Worm (Caenorhabditis elegans) whole organism, L3 larva: ENCODE results near the gene F26D2.16.

Experiments
- aly-2 ChIP-seq: fragments of 150-350 bp; optimal IDR thresholded peaks from 2 replicates; lab custom pipeline; 2014; ENCODE audit warnings: missing biosample characterization, missing genetic modification characterization
- ama-1 ChIP-seq: fragments of 150-350 bp; optimal IDR thresholded peaks from 2 replicates; lab custom pipeline; 2018
- ceh-16 ChIP-seq: sonication (generic microtip); optimal IDR thresholded peaks from 2 replicates; lab custom pipeline; 2017; ENCODE audit warnings: missing biosample characterization, missing genetic modification characterization
- elt-1 ChIP-seq: fragments of 150-350 bp; optimal IDR thresholded peaks from 2 replicates; lab custom pipeline; 2014; ENCODE audit warnings: missing biosample characterization, missing genetic modification characterization
- fos-1 ChIP-seq: fragments of 150-350 bp; optimal IDR thresholded peaks from 2 replicates; lab custom pipeline; 2014; ENCODE audit warnings: missing biosample characterization, missing genetic modification characterization
- lin-39 ChIP-seq: fragments of 150-350 bp; optimal IDR thresholded peaks from 2 replicates; lab custom pipeline; 2018; ENCODE audit warnings: missing biosample characterization, missing genetic modification reagents, missing genetic modification characterization
- nhr-23 ChIP-seq: fragments of 150-350 bp; optimal IDR thresholded peaks from 2 replicates; lab custom pipeline; 2014; ENCODE audit warnings: missing biosample characterization, missing genetic modification reagents, missing genetic modification characterization
- nhr-28 ChIP-seq: fragments of 150-350 bp; optimal IDR thresholded peaks from 2 replicates; lab custom pipeline; 2014; ENCODE audit warnings: missing biosample characterization, missing genetic modification characterization
- pqm-1 ChIP-seq: fragments of 150-350 bp; optimal IDR thresholded peaks from 2 replicates; lab custom pipeline; 2017; ENCODE audit warnings: missing biosample characterization, missing genetic modification characterization, inconsistent platforms
- skn-1 ChIP-seq: fragments of 150-350 bp; optimal IDR thresholded peaks from 2 replicates; lab custom pipeline; 2014; ENCODE audit warnings: missing biosample characterization, missing genetic modification characterization
- unc-62 ChIP-seq: fragments of 150-350 bp; sonication (generic microtip); optimal IDR thresholded peaks from 4 replicates; lab custom pipeline; 2014; ENCODE audit warnings: missing biosample characterization, missing genetic modification reagents, missing genetic modification characterization
- ztf-4 ChIP-seq: fragments of 150-350 bp; optimal IDR thresholded peaks from 2 replicates; lab custom pipeline; 2014; ENCODE audit warnings: missing biosample characterization, missing genetic modification characterization

DNA sequence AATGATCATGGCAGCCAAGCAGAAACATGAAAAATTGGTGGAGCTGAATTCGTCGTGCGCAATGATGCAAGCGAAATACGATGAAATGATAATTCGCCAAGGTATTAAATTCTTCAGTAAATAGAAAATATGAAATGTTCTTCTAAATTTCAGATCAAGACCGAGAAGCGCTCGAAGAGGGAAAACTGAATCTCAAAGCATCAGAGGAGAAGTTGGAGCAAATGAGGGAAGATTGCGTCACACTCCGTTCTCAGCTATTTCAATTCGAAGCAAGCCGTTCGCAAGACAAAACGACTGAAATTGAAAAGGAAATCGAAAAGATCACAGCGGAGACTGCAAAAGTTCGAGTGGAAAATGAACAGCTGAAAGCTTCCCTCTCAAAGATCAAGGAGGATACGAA, 13.3 kb downstream of the F26D2.16 start:
- no peak for TF ChIP-seq ceh-16
- TF ChIP-seq fos-1, result no peak
- no peak for TF ChIP-seq ztf-4 (tag; lab: Kevin White, UChicago)
- TF ChIP-seq nhr-23 (tag; lab: Kevin White, UChicago), result no peak
- TF ChIP-seq nhr-28 (tag; lab: Kevin White, UChicago), result no peak
- no peak for TF ChIP-seq skn-1
- TF ChIP-seq ama-1 (lab: Kevin White, UChicago), result no peak
- TF ChIP-seq lin-39 (tag; lab: Kevin White, UChicago), result no peak
- no peak for TF ChIP-seq pqm-1
- no peak for TF ChIP-seq unc-62 (GFP tag; lab: Kevin White, UChicago)
- TF ChIP-seq elt-1 (tag; lab: Kevin White, UChicago), result no peak
- no peak for TF ChIP-seq aly-2 (tag; lab: Kevin White, UChicago)
